Worm (Caenorhabditis elegans): ENCODE data around the gene nxf-2.

Gene nxf-2

ce11 chrV:14423268-14423667 lies 5.6 kb upstream of the nxf-2 start, which contains the start of gene rpoa-12 (continued):
- TF ChIP-seq ceh-40 (GFP tag; IDR thresholded peaks at IDR 0.05) (no peak), nfya-1 (tag; optimal IDR thresholded peaks at IDR 0.05; ENCODE audit: borderline replicate concordance, insufficient read depth) (no peak), ama-1 (optimal IDR thresholded peaks at IDR 0.05) (no peak), ama-1 (GFP tag; optimal IDR thresholded peaks at IDR 0.05) (no peak), attf-5 (GFP tag; optimal IDR thresholded peaks at IDR 0.05) (peak; percentile 8), lir-1 (GFP tag; conservative IDR thresholded peaks at IDR 0.05) (no peak), sea-2 (GFP tag; IDR thresholded peaks at IDR 0.05) (no peak), F55B11.4 (tag; optimal IDR thresholded peaks at IDR 0.05; ENCODE audit: borderline replicate concordance, insufficient read depth) (no peak), hlh-12 (tag; optimal IDR thresholded peaks at IDR 0.05) (no peak), lin-54 (GFP tag; optimal IDR thresholded peaks at IDR 0.05) (no peak), hlh-26 (GFP tag; conservative IDR thresholded peaks at IDR 0.05) (no peak), F37B4.10 (GFP tag; IDR thresholded peaks at IDR 0.05) (no peak), rcor-1 (GFP tag; IDR thresholded peaks at IDR 0.05) (no peak), madf-6 (GFP tag; IDR thresholded peaks at IDR 0.05) (no peak), Y79H2A.3 (GFP tag; conservative IDR thresholded peaks at IDR 0.05) (no peak), hmg-1.2 (GFP tag; IDR thresholded peaks at IDR 0.05) (no peak), mxl-1 (tag; optimal IDR thresholded peaks at IDR 0.05) (no peak), lag-1 (GFP tag; IDR thresholded peaks at IDR 0.05) (no peak), nhr-120 (GFP tag; IDR thresholded peaks at IDR 0.05) (no peak), athp-1 (tag; optimal IDR thresholded peaks at IDR 0.05) (no peak), snpc-1.1 (tag; optimal IDR thresholded peaks at IDR 0.05; ENCODE audit: insufficient read depth) (no peak), zfh-2 (GFP tag; conservative IDR thresholded peaks at IDR 0.05) (no peak), B0336.3 (GFP tag; IDR thresholded peaks at IDR 0.05) (no peak), F10E7.11 (tag; optimal IDR thresholded peaks at IDR 0.05) (no peak), lsy-27 (tag; optimal IDR thresholded peaks at IDR 0.05; ENCODE audit: borderline replicate concordance, insufficient read depth) (no peak), ceh-100 (GFP tag; IDR thresholded peaks at IDR 0.05) (peak; percentile 88), ztf-22 (GFP tag; optimal IDR thresholded peaks at IDR 0.05) (no peak), ets-4 (GFP tag; optimal IDR thresholded peaks at IDR 0.05) (no peak), Y53G8AR.9 (GFP tag; conservative IDR thresholded peaks at IDR 0.05) (no peak), Y95B8A.8 (GFP tag; IDR thresholded peaks at IDR 0.05) (no peak), ekl-4 (GFP tag; IDR thresholded peaks at IDR 0.05) (0 out of 2 replicates have a peak, but pooled peaks have one; percentile 34), dox-1 (GFP tag; IDR thresholded peaks at IDR 0.05) (no peak), nhr-80 (tag; optimal IDR thresholded peaks at IDR 0.05) (no peak), rpc-1 (optimal IDR thresholded peaks at IDR 0.05) (no peak), rpc-1 (tag; optimal IDR thresholded peaks at IDR 0.05) (no peak), T07F8.4 (tag; optimal IDR thresholded peaks at IDR 0.05) (no peak), Y56A3A.18 (GFP tag; IDR thresholded peaks at IDR 0.05) (no peak), efl-1 (GFP tag; optimal IDR thresholded peaks at IDR 0.05) (no peak), aptf-3 (GFP tag; IDR thresholded peaks at IDR 0.05) (no peak), snpc-1.3 (tag; optimal IDR thresholded peaks at IDR 0.05; ENCODE audit: insufficient read depth) (no peak), cebp-1 (GFP tag; IDR thresholded peaks at IDR 0.05) (no peak), cebp-1 (tag; optimal IDR thresholded peaks at IDR 0.05) (no peak), xnd-1 (tag; optimal IDR thresholded peaks at IDR 0.05) (no peak), attf-6 (GFP tag; IDR thresholded peaks at IDR 0.05) (0 out of 2 replicates have a peak, but pooled peaks have one; percentile 10), repo-1 (tag; optimal IDR thresholded peaks at IDR 0.05) (no peak), ceh-27 (GFP tag; optimal IDR thresholded peaks at IDR 0.05) (peak; percentile 39), mes-4 (tag; optimal IDR thresholded peaks at IDR 0.05) (no peak), hrde-1 (tag; optimal IDR thresholded peaks at IDR 0.05; ENCODE audit: borderline replicate concordance) (no peak), gei-17 (GFP tag; optimal IDR thresholded peaks at IDR 0.05) (no peak), ceh-91 (GFP tag; IDR thresholded peaks at IDR 0.05) (no peak)
